Worm (Caenorhabditis elegans): ENCODE results near the gene T25B9.6.

T25B9.6 gene

DNA sequence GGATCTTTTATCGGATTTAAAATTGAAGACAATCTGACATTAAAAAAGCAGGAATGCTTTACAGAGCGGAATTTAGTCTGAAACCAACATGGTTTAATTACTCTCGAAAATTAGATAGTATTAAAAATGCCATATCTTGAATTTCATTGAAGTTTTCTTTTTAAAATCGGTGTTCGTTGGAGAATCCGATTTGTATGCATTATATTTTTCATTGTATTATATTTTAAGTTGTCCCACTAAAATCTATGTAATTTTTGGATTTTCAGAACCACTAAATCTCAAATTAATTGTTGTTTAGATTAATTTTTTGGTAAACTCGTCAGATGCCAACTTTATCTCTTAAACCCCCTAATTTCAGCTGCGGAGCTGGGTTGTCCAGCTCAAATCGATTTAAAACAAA is 20.6 kb downstream of the T25B9.6 start (continued):
- no peak for TF ChIP-seq ceh-82 (tag; optimal IDR thresholded peaks at IDR 0.05)
- TF ChIP-seq nhr-42 (GFP tag; IDR thresholded peaks at IDR 0.05): 0 out of 2 replicates have a peak, but pooled peaks have one; percentile 39
- TF ChIP-seq aly-2 (tag; optimal IDR thresholded peaks at IDR 0.05): no peak
- TF ChIP-seq daf-8 (GFP tag; IDR thresholded peaks at IDR 0.05): no peak
- no peak for TF ChIP-seq ZK337.2 (GFP tag; IDR thresholded peaks at IDR 0.05)
- TF ChIP-seq skn-1 (tag; optimal IDR thresholded peaks at IDR 0.05): no peak
- TF ChIP-seq arid-1 (GFP tag; conservative IDR thresholded peaks at IDR 0.05): 0 out of 2 replicates have a peak, but pooled peaks have one; percentile 29
- no peak for TF ChIP-seq dpl-1 (GFP tag; optimal IDR thresholded peaks at IDR 0.05)
- TF ChIP-seq zip-2 (tag; optimal IDR thresholded peaks at IDR 0.05): no peak
- TF ChIP-seq aha-1 (tag): no peak
- TF ChIP-seq lin-39 (tag; optimal IDR thresholded peaks at IDR 0.05): no peak
- TF ChIP-seq dve-1 (tag; optimal IDR thresholded peaks at IDR 0.05; ENCODE audit: insufficient read depth): no peak
- no peak for TF ChIP-seq tra-1 (GFP tag; IDR thresholded peaks at IDR 0.05)
- TF ChIP-seq madf-9 (GFP tag; conservative IDR thresholded peaks at IDR 0.05): 0 out of 2 replicates have a peak, but pooled peaks have one; percentile 17
- TF ChIP-seq hlh-30 (tag; optimal IDR thresholded peaks at IDR 0.05; ENCODE audit: insufficient read depth): no peak
- TF ChIP-seq lim-7 (GFP tag; IDR thresholded peaks at IDR 0.05): 0 out of 2 replicates have a peak, but pooled peaks have one; percentile 28
- TF ChIP-seq ceh-32 (tag; optimal IDR thresholded peaks at IDR 0.05; ENCODE audit: poor library complexity): no peak
- no peak for TF ChIP-seq jun-1 (tag; optimal IDR thresholded peaks at IDR 0.05)
- no peak for TF ChIP-seq zip-11 (GFP tag; IDR thresholded peaks at IDR 0.05)
- no peak for TF ChIP-seq madf-5 (GFP tag; IDR thresholded peaks at IDR 0.05)
- TF ChIP-seq ces-1 (GFP tag; optimal IDR thresholded peaks at IDR 0.05): no peak
- no peak for TF ChIP-seq zag-1 (tag; optimal IDR thresholded peaks at IDR 0.05)
- TF ChIP-seq php-3 (GFP tag; IDR thresholded peaks at IDR 0.05): no peak
- no peak for TF ChIP-seq rbr-2 (tag; optimal IDR thresholded peaks at IDR 0.05)
- 0 out of 2 replicates have a peak, but pooled peaks have one; percentile 55 for TF ChIP-seq zfp-3 (GFP tag; conservative IDR thresholded peaks at IDR 0.05)
- TF ChIP-seq F37D6.2 (tag; optimal IDR thresholded peaks at IDR 0.05): no peak
- TF ChIP-seq F49E8.2 (tag; optimal IDR thresholded peaks at IDR 0.05; ENCODE audit: borderline replicate concordance): no peak
- no peak for TF ChIP-seq fos-1 (tag; optimal IDR thresholded peaks at IDR 0.05)
- no peak for TF ChIP-seq hif-1 (tag; optimal IDR thresholded peaks at IDR 0.05)
- no peak for TF ChIP-seq daf-19 (GFP tag; conservative IDR thresholded peaks at IDR 0.05)
- TF ChIP-seq Y75B8A.6 (GFP tag; IDR thresholded peaks at IDR 0.05): no peak

DNA sequence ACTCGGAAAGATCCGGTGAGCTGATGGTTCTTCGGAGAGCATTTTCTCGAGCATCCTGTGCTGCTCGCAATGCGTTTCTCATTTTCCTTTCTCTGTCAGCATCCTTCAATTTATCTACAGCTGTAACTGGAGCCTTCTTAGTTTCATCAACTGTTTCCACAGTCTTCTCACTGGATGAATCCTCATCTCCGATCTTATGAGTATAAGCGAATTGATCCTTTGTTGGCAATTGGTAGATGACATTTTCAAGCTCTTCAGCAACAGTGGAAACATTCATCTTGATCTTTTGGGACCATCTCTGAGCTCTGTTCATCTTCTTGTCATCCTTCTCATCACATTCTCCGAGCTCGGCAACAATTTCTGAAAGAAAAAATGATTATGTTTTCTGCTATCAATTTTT is 21.4 kb downstream of the T25B9.6 start:
- no peak for TF ChIP-seq lin-13 (GFP tag; optimal IDR thresholded peaks at IDR 0.05)
- TF ChIP-seq aha-1 (tag): peak; percentile 92
- no peak for TF ChIP-seq nhr-111 (GFP tag; optimal IDR thresholded peaks at IDR 0.05)

DNA sequence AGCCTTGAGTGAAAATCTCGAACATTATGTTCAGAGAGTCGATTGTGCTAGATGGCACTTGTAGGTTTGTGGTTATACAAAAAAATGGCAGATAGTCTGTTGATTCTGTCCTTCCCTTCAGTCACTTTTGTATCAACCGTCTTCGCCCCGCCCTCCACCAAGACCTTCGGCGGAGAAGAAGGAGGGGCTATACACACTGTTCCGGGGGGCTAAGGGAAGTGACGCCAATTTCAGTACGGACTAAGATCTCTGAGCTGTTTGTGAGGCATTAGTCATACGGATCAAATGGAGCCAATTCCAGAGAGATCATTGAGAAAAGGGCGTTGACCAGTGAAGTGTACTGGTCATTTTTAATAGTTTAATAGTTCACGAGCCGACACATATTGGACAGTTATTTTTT is 22.6 kb downstream of the T25B9.6 start, which contains the start of gene swt-3:
Gene swt-3 (minus strand): TSS at position 101 of the 400 bp plus-strand sequence.
- no peak for TF ChIP-seq saeg-2 (GFP tag; IDR thresholded peaks at IDR 0.05)
- TF ChIP-seq ZK546.5 (tag; optimal IDR thresholded peaks at IDR 0.05): no peak
- TF ChIP-seq mdt-29 (GFP tag; IDR thresholded peaks at IDR 0.05): no peak
- TF ChIP-seq mxl-2 (GFP tag; conservative IDR thresholded peaks at IDR 0.05): peak; percentile 64; the same call in 1 of the 2 replicates
- no peak for TF ChIP-seq attf-4 (tag; optimal IDR thresholded peaks at IDR 0.05)
- no peak for TF ChIP-seq F37D6.2 (tag; optimal IDR thresholded peaks at IDR 0.05)
- peak; percentile 44 for TF ChIP-seq aha-1 (tag)
- TF ChIP-seq lin-13 (GFP tag; optimal IDR thresholded peaks at IDR 0.05): no peak
- peak in 1 of 2 experiments; percentile 42 for TF ChIP-seq unc-62 (GFP tag; optimal IDR thresholded peaks at IDR 0.05 in 1 of 2)
- TF ChIP-seq unc-62 (tag; optimal IDR thresholded peaks at IDR 0.05): no peak
